Fruit fly (Drosophila melanogaster): ENCODE results near the gene CG14879.

Gene CG14879

dm6 chr3R:16368288-16368687 is 19.3 kb upstream of the CG14879 start, which contains the start of gene js (continued):
- no peak for TF ChIP-seq Bdp1 (GFP tag; optimal IDR thresholded peaks at IDR 0.05)
- TF ChIP-seq yki (optimal IDR thresholded peaks at IDR 0.05) = no peak
- TF ChIP-seq lilli (GFP tag; optimal IDR thresholded peaks at IDR 0.05) = no peak
- no peak for TF ChIP-seq CG3838 (GFP tag; optimal IDR thresholded peaks at IDR 0.05)
- peak; percentile 8 for TF ChIP-seq bcd (GFP tag; optimal IDR thresholded peaks at IDR 0.05)
- TF ChIP-seq CG33557 (GFP tag; optimal IDR thresholded peaks at IDR 0.05) = no peak
- TF ChIP-seq YL-1 (GFP tag; optimal IDR thresholded peaks at IDR 0.05) = no peak
- no peak for TF ChIP-seq luna (GFP tag; optimal IDR thresholded peaks at IDR 0.05)
- no peak for TF ChIP-seq CG12942 (GFP tag; optimal IDR thresholded peaks at IDR 0.05)
- no peak for TF ChIP-seq CG6854 (GFP tag; optimal IDR thresholded peaks at IDR 0.05)
- peak; percentile 7 for TF ChIP-seq CG12391 (tag; optimal IDR thresholded peaks at IDR 0.05)
- TF ChIP-seq CG31224 (GFP tag; IDR thresholded peaks at IDR 0.05) = no peak
- no peak for TF ChIP-seq ham (GFP tag; IDR thresholded peaks at IDR 0.05)
- no peak for TF ChIP-seq chm (GFP tag; IDR thresholded peaks at IDR 0.05)
- no peak for TF ChIP-seq CG16863 (GFP tag; optimal IDR thresholded peaks at IDR 0.05)
- no peak for TF ChIP-seq eyg (GFP tag; optimal IDR thresholded peaks at IDR 0.05)
- TF ChIP-seq otp (GFP tag; IDR thresholded peaks at IDR 0.05) = no peak
- no peak for TF ChIP-seq Dref (GFP tag; IDR thresholded peaks at IDR 0.05)
- TF ChIP-seq bowl (GFP tag; IDR thresholded peaks at IDR 0.05) = no peak
- no peak for TF ChIP-seq Hey (tag; optimal IDR thresholded peaks at IDR 0.05)
- TF ChIP-seq so (GFP tag; IDR thresholded peaks at IDR 0.05) = no peak
- TF ChIP-seq CG15073 (GFP tag; optimal IDR thresholded peaks at IDR 0.05) = no peak
- no peak for TF ChIP-seq dimm (GFP tag; IDR thresholded peaks at IDR 0.05)
- 0 out of 2 replicates have a peak, but pooled peaks have one; percentile 23 for TF ChIP-seq Ada2b (GFP tag; IDR thresholded peaks at IDR 0.05)
- no peak for TF ChIP-seq jing (GFP tag; optimal IDR thresholded peaks at IDR 0.05)
- TF ChIP-seq gcm2 (GFP tag; optimal IDR thresholded peaks at IDR 0.05) = no peak
- TF ChIP-seq zen (tag; optimal IDR thresholded peaks at IDR 0.05) = no peak
- TF ChIP-seq Ssrp (tag; optimal IDR thresholded peaks at IDR 0.05) = no peak
- TF ChIP-seq CG17385 (GFP tag; optimal IDR thresholded peaks at IDR 0.05) = peak; percentile 5
- TF ChIP-seq sug (tag; optimal IDR thresholded peaks at IDR 0.05) = no peak
- no peak for TF ChIP-seq chif (GFP tag; optimal IDR thresholded peaks at IDR 0.05)
- no peak for TF ChIP-seq CG18764 (GFP tag; optimal IDR thresholded peaks at IDR 0.05)
- TF ChIP-seq CG7987 (GFP tag; optimal IDR thresholded peaks at IDR 0.05) = no peak
- no peak for TF ChIP-seq Fer2 (tag; optimal IDR thresholded peaks at IDR 0.05)
- no peak for TF ChIP-seq bigmax (GFP tag; optimal IDR thresholded peaks at IDR 0.05)
- TF ChIP-seq PHDP (tag; optimal IDR thresholded peaks at IDR 0.05) = no peak
- no peak for TF ChIP-seq seq (GFP tag; IDR thresholded peaks at IDR 0.05)
- TF ChIP-seq D (optimal IDR thresholded peaks at IDR 0.05) = no peak
- TF ChIP-seq D (GFP tag; optimal IDR thresholded peaks at IDR 0.05) = no peak
- TF ChIP-seq run (tag; optimal IDR thresholded peaks at IDR 0.05) = no peak
- peak; percentile 26; the same call in 1 of the 2 replicates for TF ChIP-seq HLH3B (GFP tag; IDR thresholded peaks at IDR 0.05)
- TF ChIP-seq cg (GFP tag; optimal IDR thresholded peaks at IDR 0.05) = no peak
- no peak for TF ChIP-seq CG1792 (GFP tag; optimal IDR thresholded peaks at IDR 0.05)
- TF ChIP-seq CG3847 (GFP tag; IDR thresholded peaks at IDR 0.05) = peak; percentile 30; the same call in 1 of the 2 replicates
- TF ChIP-seq gce (GFP tag; IDR thresholded peaks at IDR 0.05) = no peak
- no peak for TF ChIP-seq dati (GFP tag; IDR thresholded peaks at IDR 0.05)
- TF ChIP-seq MTF-1 (GFP tag; optimal IDR thresholded peaks at IDR 0.05; ENCODE audit: borderline replicate concordance) = no peak
- TF ChIP-seq CG15269 (tag; optimal IDR thresholded peaks at IDR 0.05) = peak; percentile 58
- no peak for TF ChIP-seq CG14667 (GFP tag; IDR thresholded peaks at IDR 0.05)
- no peak for TF ChIP-seq CG7271 (tag; optimal IDR thresholded peaks at IDR 0.05)
- no peak; the same call in 1 of the 3 replicates for TF ChIP-seq row (GFP tag; IDR thresholded peaks at IDR 0.05)
- no peak for TF ChIP-seq CG10147 (GFP tag; optimal IDR thresholded peaks at IDR 0.05)
- no peak for TF ChIP-seq Trl (optimal IDR thresholded peaks at IDR 0.05)
- TF ChIP-seq Trl (GFP tag; optimal IDR thresholded peaks at IDR 0.05) = no peak
